Fruit fly (Drosophila melanogaster): ENCODE measurements around the gene TfIIEalpha.

The TfIIEalpha gene

DNA sequence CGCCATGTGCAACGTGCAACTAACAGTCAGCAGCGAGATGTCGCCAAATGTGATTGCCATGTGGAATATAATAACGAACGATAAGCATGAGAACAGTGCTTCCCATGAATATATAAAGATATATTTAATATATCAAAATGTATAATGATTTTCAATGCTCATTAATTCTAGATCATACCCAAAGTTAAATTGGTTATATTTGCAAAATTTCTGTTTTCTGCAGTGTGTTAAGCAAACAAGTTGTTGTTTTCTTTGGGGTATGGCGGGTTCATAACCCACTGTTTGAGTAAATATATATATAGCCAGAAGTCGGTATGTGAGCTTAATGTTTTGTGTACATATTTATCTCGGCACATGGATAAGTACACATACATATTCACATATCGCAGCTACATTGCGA lies 45.0 kb upstream of the TfIIEalpha start (continued):
- TF ChIP-seq eyg (GFP tag; optimal IDR thresholded peaks at IDR 0.05) = no peak
- no peak for TF ChIP-seq CG11723 (GFP tag; optimal IDR thresholded peaks at IDR 0.05)
- no peak for TF ChIP-seq dm (GFP tag; optimal IDR thresholded peaks at IDR 0.05)
- peak; percentile 72 for TF ChIP-seq Drgx (GFP tag; IDR thresholded peaks at IDR 0.05)
- no peak for TF ChIP-seq CG1792 (GFP tag; optimal IDR thresholded peaks at IDR 0.05)
- no peak for TF ChIP-seq salm (tag; optimal IDR thresholded peaks at IDR 0.05)
- no peak for TF ChIP-seq CG9932 (GFP tag; IDR thresholded peaks at IDR 0.05)
- no peak for TF ChIP-seq CG11085 (GFP tag; IDR thresholded peaks at IDR 0.05)
- no peak for TF ChIP-seq pan (optimal IDR thresholded peaks at IDR 0.05)
- TF ChIP-seq pan (GFP tag; optimal IDR thresholded peaks at IDR 0.05 in 1 of 2, IDR thresholded peaks at IDR 0.05 in 1 of 2) = peak in 1 of 2 experiments; percentile 25
- TF ChIP-seq CG4820 (GFP tag; optimal IDR thresholded peaks at IDR 0.05) = no peak
- TF ChIP-seq ranshi (GFP tag; IDR thresholded peaks at IDR 0.05) = no peak
- no peak for TF ChIP-seq Elba2 (GFP tag; optimal IDR thresholded peaks at IDR 0.05)
- no peak for TF ChIP-seq schlank (tag; optimal IDR thresholded peaks at IDR 0.05)
- no peak for TF ChIP-seq cato (GFP tag; optimal IDR thresholded peaks at IDR 0.05; ENCODE audit: borderline replicate concordance)
- TF ChIP-seq trh (GFP tag; optimal IDR thresholded peaks at IDR 0.05) = no peak
- TF ChIP-seq ftz-f1 (GFP tag; optimal IDR thresholded peaks at IDR 0.05) = no peak
- TF ChIP-seq Stat92E (GFP tag; optimal IDR thresholded peaks at IDR 0.05) = no peak
- no peak for TF ChIP-seq aop (GFP tag; IDR thresholded peaks at IDR 0.05)
- TF ChIP-seq yki (optimal IDR thresholded peaks at IDR 0.05) = no peak
- no peak for TF ChIP-seq CG16815 (GFP tag; optimal IDR thresholded peaks at IDR 0.05)
- TF ChIP-seq Asciz (GFP tag; optimal IDR thresholded peaks at IDR 0.05) = peak; percentile 34
- TF ChIP-seq CG7357 (GFP tag; IDR thresholded peaks at IDR 0.05) = no peak
- no peak for TF ChIP-seq twi (tag; optimal IDR thresholded peaks at IDR 0.05)
- TF ChIP-seq tna (GFP tag; IDR thresholded peaks at IDR 0.05; ENCODE audit: partially characterized antibody) = no peak
- peak; percentile 11 for TF ChIP-seq Fer3 (tag; optimal IDR thresholded peaks at IDR 0.05)
- TF ChIP-seq ind (GFP tag; optimal IDR thresholded peaks at IDR 0.05) = no peak
- peak; percentile 22 for TF ChIP-seq fd64A (GFP tag; optimal IDR thresholded peaks at IDR 0.05)
- TF ChIP-seq en (GFP tag; optimal IDR thresholded peaks at IDR 0.05) = no peak
- TF ChIP-seq HHEX (GFP tag; optimal IDR thresholded peaks at IDR 0.05) = no peak
- no peak for TF ChIP-seq CG12299 (tag; optimal IDR thresholded peaks at IDR 0.05)
- no peak for TF ChIP-seq dmrt99B (tag; optimal IDR thresholded peaks at IDR 0.05)
- no peak for TF ChIP-seq sug (tag; optimal IDR thresholded peaks at IDR 0.05)
- no peak for TF ChIP-seq ttk (GFP tag; IDR thresholded peaks at IDR 0.05)
- TF ChIP-seq Hmx (GFP tag; optimal IDR thresholded peaks at IDR 0.05) = no peak
- TF ChIP-seq insv (GFP tag; optimal IDR thresholded peaks at IDR 0.05) = no peak
- TF ChIP-seq pho (GFP tag; optimal IDR thresholded peaks at IDR 0.05) = no peak
- no peak for TF ChIP-seq CG33213 (GFP tag; optimal IDR thresholded peaks at IDR 0.05)
- no peak for TF ChIP-seq CG18262 (tag; optimal IDR thresholded peaks at IDR 0.05)
- peak; percentile 19; the same call in 1 of the 2 replicates for TF ChIP-seq HLH3B (GFP tag; IDR thresholded peaks at IDR 0.05)
- TF ChIP-seq fu2 (GFP tag; optimal IDR thresholded peaks at IDR 0.05) = no peak
- no peak for TF ChIP-seq CG8765 (GFP tag; IDR thresholded peaks at IDR 0.05)
- TF ChIP-seq chm (GFP tag; IDR thresholded peaks at IDR 0.05) = no peak
- peak; percentile 17 for TF ChIP-seq CG12071 (GFP tag; optimal IDR thresholded peaks at IDR 0.05)
- TF ChIP-seq Eip74EF (GFP tag; optimal IDR thresholded peaks at IDR 0.05) = no peak
- no peak for TF ChIP-seq CG34422 (GFP tag; IDR thresholded peaks at IDR 0.05)
- TF ChIP-seq CG12236 (GFP tag; optimal IDR thresholded peaks at IDR 0.05) = no peak
- no peak for TF ChIP-seq bsh (GFP tag; optimal IDR thresholded peaks at IDR 0.05)
- TF ChIP-seq sd (tag; optimal IDR thresholded peaks at IDR 0.05) = no peak
- TF ChIP-seq Nf-YB (GFP tag; optimal IDR thresholded peaks at IDR 0.05) = no peak
- no peak for TF ChIP-seq CG4282 (GFP tag; optimal IDR thresholded peaks at IDR 0.05)
- no peak for TF ChIP-seq Usf (GFP tag; optimal IDR thresholded peaks at IDR 0.05)

Data from whole organism, embryonic.